Worm (Caenorhabditis elegans): Measurements from ENCODE around the gene ZK856.4.

ZK856.4 gene

ce11 chrV:10183810-10184209 lies 726 bp downstream of the ZK856.4 start:
- TF ChIP-seq ztf-22 (GFP tag; optimal IDR thresholded peaks at IDR 0.05) (no peak), sea-2 (GFP tag; IDR thresholded peaks at IDR 0.05) (no peak), T26A5.8 (tag; optimal IDR thresholded peaks at IDR 0.05) (no peak), B0336.3 (GFP tag; IDR thresholded peaks at IDR 0.05) (no peak), mxl-1 (tag; optimal IDR thresholded peaks at IDR 0.05) (no peak)

- TF ChIP-seq atf-7 (tag; optimal IDR thresholded peaks at IDR 0.05): no peak
- TF ChIP-seq lin-26 (GFP tag; IDR thresholded peaks at IDR 0.05): no peak
- TF ChIP-seq ama-1 (optimal IDR thresholded peaks at IDR 0.05): no peak
- TF ChIP-seq ama-1 (GFP tag; optimal IDR thresholded peaks at IDR 0.05): no peak
- TF ChIP-seq madf-6 (GFP tag; IDR thresholded peaks at IDR 0.05): no peak
- no peak for TF ChIP-seq F57A8.1 (GFP tag; optimal IDR thresholded peaks at IDR 0.05)
- TF ChIP-seq madf-10 (tag; optimal IDR thresholded peaks at IDR 0.05): no peak
- no peak for TF ChIP-seq tbp1 (GFP tag; optimal IDR thresholded peaks at IDR 0.05)
- no peak for TF ChIP-seq nfya-1 (tag; optimal IDR thresholded peaks at IDR 0.05; ENCODE audit: borderline replicate concordance, insufficient read depth)
Observed at ce11 chrV:10185719-10186118, 2.6 kb downstream of the ZK856.4 start, which contains the start of gene ZK856.18. Gene ZK856.18, minus strand, starts transcription at chrV:10186007.

- no peak for TF ChIP-seq mel-28 (tag; optimal IDR thresholded peaks at IDR 0.05; ENCODE audit: borderline replicate concordance)
- TF ChIP-seq let-607 (tag; optimal IDR thresholded peaks at IDR 0.05): peak in 1 of 2 experiments; percentile 16
- peak; percentile 69 for TF ChIP-seq nhr-80 (tag; optimal IDR thresholded peaks at IDR 0.05)
- no peak for TF ChIP-seq zim-3 (tag; optimal IDR thresholded peaks at IDR 0.05)
- no peak for TF ChIP-seq pbrm-1 (GFP tag; IDR thresholded peaks at IDR 0.05)
- TF ChIP-seq hmg-1.2 (GFP tag; IDR thresholded peaks at IDR 0.05): no peak
- no peak for TF ChIP-seq K12H6.12 (tag; optimal IDR thresholded peaks at IDR 0.05)
- no peak for TF ChIP-seq Y79H2A.3 (GFP tag; conservative IDR thresholded peaks at IDR 0.05)
- no peak for TF ChIP-seq ekl-4 (GFP tag; IDR thresholded peaks at IDR 0.05)
- TF ChIP-seq lin-26 (GFP tag; IDR thresholded peaks at IDR 0.05): no peak
Observed at ce11 chrV:10190081-10190556, 7.0 kb downstream of the ZK856.4 start, which contains the start of gene ZK856.5. Gene ZK856.5, minus strand, starts transcription at chrV:10190131.

- TF ChIP-seq nhr-80 (tag; optimal IDR thresholded peaks at IDR 0.05) (peak; percentile 23), chd-7 (tag; optimal IDR thresholded peaks at IDR 0.05) (no peak), F23B12.7 (tag; optimal IDR thresholded peaks at IDR 0.05; ENCODE audit: insufficient read depth) (no peak), lir-1 (GFP tag; conservative IDR thresholded peaks at IDR 0.05) (no peak), madf-10 (tag; optimal IDR thresholded peaks at IDR 0.05) (no peak)
Observed at ce11 chrV:10191242-10191641, 8.2 kb downstream of the ZK856.4 start.

- TF ChIP-seq dpl-1 (GFP tag; optimal IDR thresholded peaks at IDR 0.05) (no peak), tbp1 (GFP tag; optimal IDR thresholded peaks at IDR 0.05) (no peak), ztf-18 (tag; optimal IDR thresholded peaks at IDR 0.05) (no peak), F39B2.1 (GFP tag; IDR thresholded peaks at IDR 0.05) (no peak), B0261.1 (tag; optimal IDR thresholded peaks at IDR 0.05) (no peak), zim-3 (tag; optimal IDR thresholded peaks at IDR 0.05) (no peak), nhr-179 (tag; optimal IDR thresholded peaks at IDR 0.05) (no peak), F33H1.4 (GFP tag; IDR thresholded peaks at IDR 0.05) (no peak), ztf-25 (GFP tag; IDR thresholded peaks at IDR 0.05) (no peak), tlf-1 (GFP tag; optimal IDR thresholded peaks at IDR 0.05) (no peak), repo-1 (tag; optimal IDR thresholded peaks at IDR 0.05) (no peak), Y56A3A.18 (GFP tag; IDR thresholded peaks at IDR 0.05) (no peak)
Observed at ce11 chrV:10198386-10198785, 15.3 kb downstream of the ZK856.4 start, which contains the start of gene ZK856.6. Gene ZK856.6, plus strand, starts transcription at chrV:10198686.
